Fruit fly (Drosophila melanogaster): ENCODE measurements around the gene CG5498.

- TF ChIP-seq rgr (GFP tag; optimal IDR thresholded peaks at IDR 0.05): peak; percentile 33
- TF ChIP-seq GATAd (GFP tag; optimal IDR thresholded peaks at IDR 0.05): no peak
- TF ChIP-seq pan (optimal IDR thresholded peaks at IDR 0.05): no peak
- TF ChIP-seq N (GFP tag; optimal IDR thresholded peaks at IDR 0.05): no peak
- TF ChIP-seq Rel (GFP tag; optimal IDR thresholded peaks at IDR 0.05): no peak
- TF ChIP-seq Rel (tag; optimal IDR thresholded peaks at IDR 0.05): peak; percentile 16
- TF ChIP-seq CG9705 (GFP tag; optimal IDR thresholded peaks at IDR 0.05): no peak
- TF ChIP-seq Myc (optimal IDR thresholded peaks at IDR 0.05): no peak
- no peak for TF ChIP-seq dsf (GFP tag; optimal IDR thresholded peaks at IDR 0.05; ENCODE audit: borderline replicate concordance)
- no peak for TF ChIP-seq Dfd (GFP tag; optimal IDR thresholded peaks at IDR 0.05)
- no peak for TF ChIP-seq h (GFP tag; optimal IDR thresholded peaks at IDR 0.05)
Observed at dm6 chr3L:20401026-20401912, 17.4 kb upstream of the CG5498 start, which contains the start of gene trbl.

Measured in whole organism, wandering third instar larva.